Worm (Caenorhabditis elegans): ENCODE results near the gene apt-9.

Gene apt-9

ce11 chrX:11057028-11057427, 11.3 kb upstream of the apt-9 start, which contains the start of gene lpr-3:
lpr-3 (plus strand) TSS chrX:11057401.
- TF ChIP-seq unc-62 (GFP tag; optimal IDR thresholded peaks at IDR 0.05) = no peak

DNA sequence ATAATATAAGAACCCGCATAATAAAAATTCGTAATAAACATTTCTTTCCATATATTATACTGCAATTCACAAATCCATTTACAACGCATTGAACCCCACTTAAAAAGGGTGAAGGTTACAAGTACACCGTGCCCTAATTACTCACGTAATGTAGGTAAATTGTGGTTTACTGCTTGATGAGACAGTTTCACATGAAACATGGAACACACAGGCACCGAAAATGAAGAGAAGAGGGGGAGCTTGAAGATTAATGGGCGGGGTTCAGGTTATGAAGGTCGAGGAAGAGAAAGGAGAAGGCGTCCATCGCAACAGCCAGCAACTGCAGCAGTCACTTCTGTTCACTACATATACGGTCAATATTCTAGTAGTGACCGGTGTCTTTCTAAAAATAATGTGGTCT, 8.6 kb upstream of the apt-9 start, which contains the start of gene lpr-6:
Gene lpr-6 (plus strand): TSS at position 251 of the 400 bp plus-strand sequence.
- TF ChIP-seq unc-62 (GFP tag; optimal IDR thresholded peaks at IDR 0.05) = no peak

DNA sequence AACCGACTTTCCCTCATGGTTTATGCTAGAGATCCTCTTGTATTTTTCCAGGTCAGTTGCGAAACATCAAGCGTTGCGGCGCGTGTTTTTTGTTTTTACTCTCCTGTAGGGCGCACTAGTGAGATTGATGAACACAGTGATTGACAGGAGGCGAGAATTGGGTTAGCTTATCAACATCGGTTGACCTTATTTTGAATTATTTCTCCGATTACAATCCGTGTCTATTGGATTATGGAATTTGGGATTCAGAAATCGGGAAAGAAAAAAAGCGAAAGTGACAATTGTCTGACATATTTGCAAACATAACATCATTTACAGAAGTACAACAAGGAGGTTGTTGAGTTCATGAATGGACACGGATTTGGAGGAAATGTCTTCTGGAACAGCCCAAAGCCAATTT, 7.4 kb upstream of the apt-9 start:
- TF ChIP-seq unc-62 (GFP tag; optimal IDR thresholded peaks at IDR 0.05) = no peak

- TF ChIP-seq unc-62 (GFP tag; optimal IDR thresholded peaks at IDR 0.05) = no peak
Measured at ce11 chrX:11061904-11062303, 6.4 kb upstream of the apt-9 start, which contains the start of gene lpr-5. lpr-5 (plus strand) TSS chrX:11062123.

DNA sequence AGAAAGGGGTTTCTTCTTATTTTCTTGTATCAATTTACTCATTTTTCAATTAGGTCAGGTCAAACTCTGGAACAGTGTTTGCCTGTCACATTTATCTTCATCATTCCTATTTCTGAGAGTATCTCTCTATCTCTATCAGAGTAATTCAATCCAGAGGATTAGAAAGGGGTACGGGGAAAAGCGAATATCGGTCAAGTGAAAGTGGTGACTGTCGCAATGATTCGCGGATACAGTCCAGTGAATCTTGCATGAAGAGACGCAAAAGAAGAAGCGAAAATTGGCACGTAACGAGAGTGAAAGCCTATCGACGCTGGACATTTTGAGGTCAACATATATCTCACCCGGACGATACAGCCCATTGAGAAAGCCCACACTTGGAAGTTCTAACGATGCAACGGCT, 3.5 kb upstream of the apt-9 start, which contains the start of gene lpr-4:
Gene lpr-4 (plus strand): TSS at position 328 of the 400 bp plus-strand sequence.
- TF ChIP-seq unc-62 (GFP tag; optimal IDR thresholded peaks at IDR 0.05) = no peak

ce11 chrX:11067256-11067655, 1.1 kb upstream of the apt-9 start:
- TF ChIP-seq unc-62 (GFP tag; optimal IDR thresholded peaks at IDR 0.05) = no peak

ce11 chrX:11072701-11073100, 4.4 kb downstream of the apt-9 start:
- no peak for TF ChIP-seq unc-62 (GFP tag; optimal IDR thresholded peaks at IDR 0.05)

DNA sequence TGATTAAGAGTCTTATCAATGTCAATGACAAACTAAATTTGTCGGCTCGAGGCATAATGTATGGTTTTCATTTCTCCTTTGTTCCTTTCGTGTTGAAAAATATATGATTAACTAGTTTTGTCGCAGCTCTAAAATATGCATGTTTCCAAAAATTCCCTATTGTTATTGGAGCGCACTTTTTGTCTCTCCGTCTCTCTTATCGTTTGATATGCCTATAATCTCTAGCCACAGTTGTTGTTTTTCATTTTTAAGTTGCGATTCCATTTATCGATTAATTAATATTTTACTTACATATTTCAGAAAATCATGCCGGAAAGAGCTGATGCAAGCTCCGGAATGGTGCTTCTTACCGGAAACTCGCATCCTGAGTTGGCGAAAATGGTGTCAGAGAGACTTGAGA, 5.0 kb downstream of the apt-9 start, which contains the start of gene W04G3.5:
Gene W04G3.5 (plus strand): TSS at position 301 of the 400 bp plus-strand sequence.
- TF ChIP-seq unc-62 (GFP tag; optimal IDR thresholded peaks at IDR 0.05) = no peak

ce11 chrX:11076491-11076890, 8.2 kb downstream of the apt-9 start, which contains the start of gene W04G3.12:
W04G3.12 (minus strand) TSS chrX:11076801.
- no peak for TF ChIP-seq unc-62 (GFP tag; optimal IDR thresholded peaks at IDR 0.05)

DNA sequence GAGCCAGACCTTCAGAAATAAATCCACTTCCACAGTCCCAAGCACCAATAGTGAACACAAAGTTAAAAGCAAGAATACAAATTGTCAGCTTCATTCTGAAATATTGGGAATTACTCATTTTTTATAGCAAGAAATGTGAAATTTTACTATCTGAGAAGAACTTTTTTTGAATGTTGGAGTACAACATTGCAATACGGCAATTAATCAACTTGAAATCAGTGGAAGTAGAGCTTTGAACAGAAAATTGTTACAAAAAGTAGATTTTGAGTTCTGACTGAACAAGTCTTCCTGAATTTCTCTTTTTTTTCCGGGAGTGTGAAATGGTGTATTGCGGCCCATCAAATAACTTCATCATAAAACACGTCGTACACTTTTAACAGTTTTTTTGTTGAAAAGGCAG, 9.8 kb downstream of the apt-9 start, which contains the start of gene W04G3.10:
Gene W04G3.10 (minus strand): TSS at position 101 of the 400 bp plus-strand sequence.
- TF ChIP-seq unc-62 (GFP tag; optimal IDR thresholded peaks at IDR 0.05) = no peak

ce11 chrX:11079667-11080066, 11.3 kb downstream of the apt-9 start, which contains the start of gene W04G3.13:
W04G3.13 (minus strand) TSS chrX:11079767.
- no peak for TF ChIP-seq unc-62 (GFP tag; optimal IDR thresholded peaks at IDR 0.05)

DNA sequence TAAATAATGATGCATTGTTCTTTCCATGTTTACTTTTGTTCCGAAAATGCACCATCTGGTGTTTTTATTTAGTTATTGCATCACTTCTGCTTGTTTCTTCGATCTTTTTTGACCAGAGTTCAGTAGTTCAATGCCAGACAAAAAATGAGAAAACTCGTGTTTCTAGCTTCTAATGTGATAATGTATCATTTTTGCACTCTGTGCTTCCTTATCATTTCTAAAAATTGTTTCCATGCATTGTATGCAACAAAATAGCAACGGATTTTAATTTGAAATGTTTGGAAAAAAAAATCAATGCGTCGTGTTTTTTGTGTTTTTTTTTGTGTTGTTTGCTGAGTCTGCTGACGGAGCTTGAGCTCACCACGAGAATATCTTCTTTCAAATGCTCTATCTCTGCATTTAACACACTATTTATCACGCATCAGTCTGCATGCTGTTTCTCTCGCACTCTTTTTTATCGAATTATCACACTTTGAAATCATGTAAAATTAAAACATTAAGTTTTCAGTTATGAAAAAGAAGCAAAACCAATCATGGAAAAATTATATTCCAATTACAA, 11.9 kb downstream of the apt-9 start, which contains the start of gene sulp-7:
Gene sulp-7 (plus strand): TSS at position 509 of the 559 bp plus-strand sequence.
- TF ChIP-seq unc-62 (GFP tag; optimal IDR thresholded peaks at IDR 0.05) = no peak

- TF ChIP-seq unc-62 (GFP tag; optimal IDR thresholded peaks at IDR 0.05) = no peak
Measured at ce11 chrX:11085162-11085561, 16.8 kb downstream of the apt-9 start, which contains the start of gene W04G3.7. W04G3.7 (minus strand) TSS chrX:11085262.

DNA sequence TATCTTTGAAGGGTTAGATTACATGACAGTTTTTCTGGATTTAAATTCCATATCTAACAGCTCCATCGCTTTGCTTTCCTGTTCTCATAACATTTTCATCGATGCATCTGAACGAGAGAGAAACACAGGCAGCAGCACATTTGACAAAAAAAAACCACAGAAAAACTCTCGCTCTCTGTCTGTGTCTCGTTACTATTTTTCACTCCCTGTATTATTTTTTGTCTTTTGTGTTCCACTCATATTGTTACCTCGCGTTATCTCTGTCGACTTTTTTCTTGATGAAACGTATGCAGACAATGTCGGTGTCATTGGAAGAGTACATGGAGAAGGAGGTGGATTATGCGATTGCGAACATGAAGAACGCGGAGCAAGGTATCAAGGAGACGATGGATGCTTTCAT, 20.6 kb downstream of the apt-9 start, which contains the start of gene W04G3.11:
Gene W04G3.11 (plus strand): TSS at position 244 of the 400 bp plus-strand sequence.
- no peak for TF ChIP-seq unc-62 (GFP tag; optimal IDR thresholded peaks at IDR 0.05)

DNA sequence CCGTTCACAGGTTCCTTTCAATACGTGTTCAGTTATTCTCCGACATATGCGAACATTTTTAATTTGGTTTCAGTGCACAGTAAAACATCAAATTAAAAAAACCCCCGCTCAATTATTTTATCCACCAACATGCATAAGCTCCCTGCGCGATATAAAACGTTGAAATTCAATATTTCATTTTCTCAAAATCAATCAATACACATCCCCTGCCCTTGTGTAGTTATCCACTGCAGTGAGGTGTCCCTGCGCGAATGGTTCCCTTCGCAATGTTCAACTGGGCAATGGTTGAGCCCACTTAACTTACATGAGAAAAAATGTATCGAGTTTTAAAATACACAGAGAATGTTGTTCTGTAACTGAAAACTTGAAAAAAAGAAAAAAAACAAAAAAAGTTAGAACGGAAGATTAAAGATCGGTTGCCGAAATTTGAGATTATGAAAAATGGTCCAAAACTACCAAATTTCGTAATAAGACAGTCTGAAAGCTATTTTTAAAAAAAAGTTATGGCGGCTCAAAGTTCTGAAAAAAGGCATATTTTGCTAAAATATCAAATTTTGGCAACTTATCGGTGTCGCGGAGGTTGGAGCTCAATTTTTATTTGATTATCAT, 25.8 kb downstream of the apt-9 start:
- TF ChIP-seq unc-62 (GFP tag; optimal IDR thresholded peaks at IDR 0.05) = peak; percentile 69

ce11 chrX:11095480-11095879, 27.2 kb downstream of the apt-9 start:
- no peak for TF ChIP-seq unc-62 (GFP tag; optimal IDR thresholded peaks at IDR 0.05)

DNA sequence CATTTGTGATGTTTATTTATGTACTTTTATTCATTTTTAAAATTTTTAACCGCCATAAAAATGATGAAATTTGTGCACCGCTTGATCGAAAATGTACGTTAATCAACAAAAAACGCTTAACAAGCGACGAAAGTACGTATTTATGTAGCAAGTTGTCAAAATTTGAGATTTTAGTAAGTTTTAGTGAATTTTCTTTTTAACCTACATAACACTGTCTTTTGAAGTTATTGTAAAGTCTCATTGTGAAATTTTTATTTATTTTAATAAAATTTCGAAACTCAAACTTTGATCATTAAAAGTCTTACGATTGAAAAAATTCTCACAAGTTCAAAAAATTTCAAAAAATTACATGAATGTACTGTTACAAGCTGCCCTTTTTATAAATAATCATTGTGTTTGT, 29.0 kb downstream of the apt-9 start:
- TF ChIP-seq unc-62 (GFP tag; optimal IDR thresholded peaks at IDR 0.05) = no peak

All from whole organism, dauer.